Worm (Caenorhabditis elegans) whole organism, L3 larva: Measurements from ENCODE around the gene F48F5.8.

ENCODE experiments used
- ZK546.5 ChIP-seq: sonication (generic microtip); optimal IDR thresholded peaks from 2 replicates; lab custom pipeline; 2017; ENCODE audit warnings: missing biosample characterization, missing genetic modification characterization
- aly-2 ChIP-seq: fragments of 150-350 bp; optimal IDR thresholded peaks from 2 replicates; lab custom pipeline; 2014; ENCODE audit warnings: missing biosample characterization, missing genetic modification characterization
- ceh-28 ChIP-seq: fragments of 150-350 bp; optimal IDR thresholded peaks from 2 replicates; lab custom pipeline; 2014; ENCODE audit warnings: missing biosample characterization, missing genetic modification reagents, missing genetic modification characterization
- ceh-82 ChIP-seq: fragments of 150-350 bp; optimal IDR thresholded peaks from 2 replicates; lab custom pipeline; 2014; ENCODE audit warnings: missing biosample characterization, missing genetic modification characterization
- ceh-9 ChIP-seq: sonication (generic microtip); optimal IDR thresholded peaks from 2 replicates; lab custom pipeline; 2018; ENCODE audit warnings: missing biosample characterization, missing genetic modification characterization
- egl-27 ChIP-seq: sonication (generic microtip); optimal IDR thresholded peaks from 4 replicates; lab custom pipeline; 2017; ENCODE audit warnings: missing biosample characterization, missing genetic modification reagents, missing genetic modification characterization
- egl-5 ChIP-seq: fragments of 150-350 bp; optimal IDR thresholded peaks from 2 replicates; lab custom pipeline; 2017; ENCODE audit warnings: missing biosample characterization, missing genetic modification reagents, missing genetic modification characterization, inconsistent platforms
- elt-1 ChIP-seq: fragments of 150-350 bp; optimal IDR thresholded peaks from 2 replicates; lab custom pipeline; 2014; ENCODE audit warnings: missing biosample characterization, missing genetic modification characterization
- elt-2 ChIP-seq: sonication (generic microtip); optimal IDR thresholded peaks from 2 replicates; lab custom pipeline; 2016; ENCODE audit warnings: missing genetic modification reagents, mild to moderate bottlenecking, missing genetic modification characterization, missing compliant biosample characterization
- elt-3 ChIP-seq, 3 experiments: fragments of 150-350 bp in 1 of 3; sonication (generic microtip) in 2 of 3; optimal IDR thresholded peaks; 2 replicates in 2 of 3; 4 replicates in 1 of 3; lab custom pipeline; 2014 to 2017; ENCODE audit warnings: missing biosample characterization in 3 of 3, missing genetic modification characterization in 3 of 3
- eor-1 ChIP-seq, 2 experiments: fragments of 150-350 bp; optimal IDR thresholded peaks; 2 replicates each; lab custom pipeline; 2014 to 2018; ENCODE audit warnings: missing biosample characterization in 2 of 2, missing genetic modification characterization in 2 of 2
- fkh-2 ChIP-seq: fragments of 150-350 bp; optimal IDR thresholded peaks from 2 replicates; lab custom pipeline; 2014; ENCODE audit warnings: missing biosample characterization, missing genetic modification reagents, missing genetic modification characterization
- hmg-11 ChIP-seq: sonication (generic microtip); optimal IDR thresholded peaks from 2 replicates; lab custom pipeline; 2016; ENCODE audit warnings: missing genetic modification characterization, missing compliant biosample characterization
- jun-1 ChIP-seq: fragments of 150-350 bp; optimal IDR thresholded peaks from 2 replicates; lab custom pipeline; 2014; ENCODE audit warnings: missing biosample characterization, missing genetic modification reagents, missing genetic modification characterization
- lin-15B ChIP-seq: fragments of 150-350 bp; optimal IDR thresholded peaks from 2 replicates; lab custom pipeline; 2014; ENCODE audit warnings: missing biosample characterization, missing genetic modification characterization
- lin-39 ChIP-seq: fragments of 150-350 bp; optimal IDR thresholded peaks from 2 replicates; lab custom pipeline; 2018; ENCODE audit warnings: missing biosample characterization, missing genetic modification reagents, missing genetic modification characterization
- lsy-12 ChIP-seq: sonication (generic microtip); optimal IDR thresholded peaks from 2 replicates; lab custom pipeline; 2016; ENCODE audit warnings: mild to moderate bottlenecking, missing genetic modification characterization, missing compliant biosample characterization
- mdl-1 ChIP-seq: fragments of 150-350 bp; optimal IDR thresholded peaks from 2 replicates; lab custom pipeline; 2014; ENCODE audit warnings: missing biosample characterization, missing genetic modification characterization
- mml-1 ChIP-seq: fragments of 150-350 bp; sonication (generic microtip); optimal IDR thresholded peaks from 3 replicates; lab custom pipeline; 2014; ENCODE audit warnings: missing biosample characterization, missing genetic modification characterization
- nfya-1 ChIP-seq: sonication (generic microtip); optimal IDR thresholded peaks from 2 replicates; lab custom pipeline; 2017; ENCODE audit warnings: missing genetic modification characterization, mild to moderate bottlenecking, missing compliant biosample characterization, antibody characterized with exemption, moderate library complexity; ENCODE audit not compliant: insufficient read depth
- nhr-11 ChIP-seq: fragments of 150-350 bp; optimal IDR thresholded peaks from 2 replicates; lab custom pipeline; 2014; ENCODE audit warnings: missing biosample characterization, missing genetic modification characterization
- nhr-12 ChIP-seq: fragments of 150-350 bp; optimal IDR thresholded peaks from 2 replicates; lab custom pipeline; 2014; ENCODE audit warnings: missing biosample characterization, missing genetic modification characterization
- nhr-23 ChIP-seq: fragments of 150-350 bp; optimal IDR thresholded peaks from 2 replicates; lab custom pipeline; 2014; ENCODE audit warnings: missing biosample characterization, missing genetic modification reagents, missing genetic modification characterization
- nhr-25 ChIP-seq: sonication (generic microtip); optimal IDR thresholded peaks from 2 replicates; lab custom pipeline; 2017; ENCODE audit warnings: missing biosample characterization, missing genetic modification characterization
- nhr-28 ChIP-seq: fragments of 150-350 bp; optimal IDR thresholded peaks from 2 replicates; lab custom pipeline; 2014; ENCODE audit warnings: missing biosample characterization, missing genetic modification characterization
- nhr-43 ChIP-seq: sonication (generic microtip); optimal IDR thresholded peaks from 2 replicates; lab custom pipeline; 2016; ENCODE audit warnings: mild to moderate bottlenecking, missing genetic modification characterization, missing compliant biosample characterization; ENCODE audit not compliant: poor library complexity, severe bottlenecking
- nhr-67 ChIP-seq: fragments of 150-350 bp; optimal IDR thresholded peaks from 2 replicates; lab custom pipeline; 2014; ENCODE audit warnings: missing biosample characterization, missing genetic modification characterization
- nhr-76 ChIP-seq: fragments of 150-350 bp; sonication (generic microtip); optimal IDR thresholded peaks from 5 replicates; lab custom pipeline; 2014; ENCODE audit warnings: missing biosample characterization, missing genetic modification characterization
- nhr-77 ChIP-seq: fragments of 150-350 bp; optimal IDR thresholded peaks from 2 replicates; lab custom pipeline; 2014; ENCODE audit warnings: missing biosample characterization, missing genetic modification characterization
- pha-4 ChIP-seq: fragments of 150-350 bp; optimal IDR thresholded peaks from 2 replicates; lab custom pipeline; 2014; ENCODE audit warnings: missing biosample characterization, missing genetic modification reagents, missing genetic modification characterization
- sea-2 ChIP-seq: fragments of 150-350 bp; sonication (generic microtip); optimal IDR thresholded peaks from 4 replicates; lab custom pipeline; 2014; ENCODE audit warnings: missing biosample characterization, missing genetic modification reagents, missing genetic modification characterization
- skn-1 ChIP-seq: fragments of 150-350 bp; optimal IDR thresholded peaks from 2 replicates; lab custom pipeline; 2014; ENCODE audit warnings: missing biosample characterization, missing genetic modification characterization
- snpc-4 ChIP-seq: fragments of 150-350 bp; optimal IDR thresholded peaks from 2 replicates; lab custom pipeline; 2014; ENCODE audit warnings: missing biosample characterization, missing genetic modification characterization
- unc-39 ChIP-seq: sonication (generic microtip); optimal IDR thresholded peaks from 4 replicates; lab custom pipeline; 2017; ENCODE audit warnings: missing biosample characterization, missing genetic modification characterization
- zag-1 ChIP-seq: fragments of 150-350 bp; optimal IDR thresholded peaks from 2 replicates; lab custom pipeline; 2014; ENCODE audit warnings: missing biosample characterization, missing genetic modification characterization
- ztf-4 ChIP-seq: fragments of 150-350 bp; optimal IDR thresholded peaks from 2 replicates; lab custom pipeline; 2014; ENCODE audit warnings: missing biosample characterization, missing genetic modification characterization

Gene F48F5.8

DNA sequence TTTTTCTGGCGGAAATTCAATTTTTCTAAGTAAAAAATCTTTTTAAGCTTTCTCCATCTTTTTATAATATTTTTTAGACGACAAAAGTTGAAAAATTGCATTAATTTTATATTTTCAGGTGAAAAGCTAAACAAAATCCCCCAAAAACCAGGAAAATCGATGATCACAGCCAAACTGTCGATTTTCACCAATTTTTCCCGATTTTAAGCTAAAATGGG lies at the start of gene F48F5.8, which contains the start of gene fce-2:
Gene F48F5.8 (plus strand): TSS at position 160 of the 218 bp plus-strand sequence.
Gene fce-2 (plus strand): TSS at position 119 of the 218 bp plus-strand sequence.
- no peak for TF ChIP-seq elt-1 (tag; lab: Kevin White, UChicago)
- no peak for TF ChIP-seq nhr-43 (tag; lab: Kevin White, UChicago)
- no peak for TF ChIP-seq nhr-77 (tag; lab: Kevin White, UChicago)
- no peak for TF ChIP-seq nhr-23
- no peak for TF ChIP-seq lsy-12 (tag; lab: Kevin White, UChicago)

DNA sequence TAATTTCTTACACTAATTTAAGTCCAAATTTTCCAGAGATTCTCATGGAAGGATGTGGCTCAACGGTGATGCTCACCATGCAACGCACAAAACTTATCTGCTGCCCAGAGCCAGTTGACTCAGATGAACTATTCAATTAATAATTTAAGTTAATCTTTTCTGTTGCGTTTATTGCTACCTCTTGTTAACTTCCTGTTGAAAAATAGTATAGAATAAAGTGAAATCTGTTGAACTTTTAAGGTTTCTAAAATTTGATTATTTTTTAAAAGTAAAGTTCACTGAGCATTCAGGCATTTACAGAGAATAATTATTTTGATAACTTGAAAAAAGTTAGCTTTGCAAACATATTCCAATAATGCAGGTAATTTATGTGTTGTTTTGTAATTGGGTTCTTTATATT lies 49.1 kb upstream of the F48F5.8 start:
- no peak for TF ChIP-seq egl-27 (tag; lab: Kevin White, UChicago)
- TF ChIP-seq nhr-43 (tag; lab: Kevin White, UChicago) = no peak
- no peak for TF ChIP-seq mdl-1 (tag; lab: Kevin White, UChicago)
- no peak for TF ChIP-seq egl-5 (tag; lab: Kevin White, UChicago)
- TF ChIP-seq nhr-67 (tag; lab: Kevin White, UChicago) = no peak
- TF ChIP-seq nhr-23 = no peak
- no peak for TF ChIP-seq nhr-12 (tag; lab: Kevin White, UChicago)
- no peak for TF ChIP-seq ceh-28 (tag; lab: Kevin White, UChicago)
- TF ChIP-seq elt-2 (tag; lab: Kevin White, UChicago) = no peak

DNA sequence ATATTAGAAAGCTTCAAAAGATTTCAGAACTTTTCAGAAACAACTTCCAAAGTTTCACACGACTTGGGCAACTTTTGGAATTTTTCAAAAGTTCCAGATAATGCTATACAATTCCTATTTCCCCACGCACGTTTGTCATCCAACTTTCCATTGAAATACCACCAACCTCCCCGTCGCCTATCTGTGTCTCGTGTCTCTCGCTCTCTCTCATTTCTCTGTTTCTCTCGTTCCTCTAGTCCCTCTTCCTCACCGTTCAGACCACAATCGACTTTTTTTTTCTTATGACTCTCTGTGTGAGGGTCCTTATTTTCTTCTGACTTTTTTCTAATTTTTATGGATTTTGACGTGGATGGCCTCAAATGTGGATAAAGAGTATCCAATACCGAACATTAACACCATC lies 44.8 kb upstream of the F48F5.8 start, which contains the start of gene K02E2.6:
Gene K02E2.6 (plus strand): TSS at position 242 of the 400 bp plus-strand sequence.
- TF ChIP-seq nfya-1 (tag; lab: Kevin White, UChicago) (peak; percentile 32), ceh-82 (no peak), lsy-12 (tag; lab: Kevin White, UChicago) (no peak), ceh-28 (tag; lab: Kevin White, UChicago) (peak; percentile 28), jun-1 (no peak), snpc-4 (tag; lab: Kevin White, UChicago) (no peak), hmg-11 (tag; lab: Kevin White, UChicago) (peak; percentile 44), fkh-2 (no peak), nhr-25 (tag; lab: Kevin White, UChicago) (no peak), pha-4 (peak; percentile 23), sea-2 (GFP tag; lab: Kevin White, UChicago) (no peak), ceh-9 (tag; lab: Kevin White, UChicago) (no peak)

DNA sequence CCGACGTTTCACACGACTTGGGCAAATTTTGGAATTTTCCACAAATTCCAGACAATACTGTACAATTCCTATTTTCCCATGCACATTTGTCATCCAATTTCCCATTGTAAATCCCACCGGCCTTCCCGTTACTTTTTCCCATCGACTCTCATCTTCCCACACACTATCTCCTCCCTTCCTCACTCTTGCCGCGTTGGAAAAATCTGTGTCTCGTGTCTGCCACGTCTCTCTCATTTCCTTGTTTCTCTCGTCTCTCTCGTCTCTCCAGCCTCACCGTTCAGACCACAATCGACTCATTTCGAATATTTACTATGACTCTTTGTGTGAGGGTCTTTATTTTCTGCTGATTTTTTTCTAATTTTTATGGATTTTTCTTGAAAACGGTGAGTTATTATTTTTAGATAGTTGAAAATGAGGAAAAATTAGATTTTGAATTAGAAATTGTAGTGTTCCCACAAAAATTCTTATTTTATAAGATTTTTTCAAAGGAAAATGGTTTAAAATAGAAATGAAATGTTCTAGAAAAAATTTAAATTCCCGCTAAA lies 42.0 kb upstream of the F48F5.8 start, which contains the start of gene K02E2.11:
Gene K02E2.11 (plus strand): TSS at position 251 of the 545 bp plus-strand sequence.
- peak; percentile 10 for TF ChIP-seq nhr-23
- TF ChIP-seq nfya-1 (tag; lab: Kevin White, UChicago) = peak; percentile 61
- peak; percentile 11 for TF ChIP-seq lin-15B (tag; lab: Kevin White, UChicago)
- TF ChIP-seq nhr-25 (tag; lab: Kevin White, UChicago) = peak; percentile 27
- no peak for TF ChIP-seq mml-1 (tag; lab: Kevin White, UChicago)
- no peak for TF ChIP-seq ceh-28 (tag; lab: Kevin White, UChicago)
- peak; percentile 18 for TF ChIP-seq snpc-4 (tag; lab: Kevin White, UChicago)
- peak; percentile 38 for TF ChIP-seq skn-1
- TF ChIP-seq lin-39 (tag; lab: Kevin White, UChicago) = peak; percentile 5
- peak; percentile 71 for TF ChIP-seq egl-5 (tag; lab: Kevin White, UChicago)
- TF ChIP-seq pha-4 = peak; percentile 82
- peak; percentile 88 for TF ChIP-seq hmg-11 (tag; lab: Kevin White, UChicago)
- TF ChIP-seq ztf-4 (tag; lab: Kevin White, UChicago) = no peak

DNA sequence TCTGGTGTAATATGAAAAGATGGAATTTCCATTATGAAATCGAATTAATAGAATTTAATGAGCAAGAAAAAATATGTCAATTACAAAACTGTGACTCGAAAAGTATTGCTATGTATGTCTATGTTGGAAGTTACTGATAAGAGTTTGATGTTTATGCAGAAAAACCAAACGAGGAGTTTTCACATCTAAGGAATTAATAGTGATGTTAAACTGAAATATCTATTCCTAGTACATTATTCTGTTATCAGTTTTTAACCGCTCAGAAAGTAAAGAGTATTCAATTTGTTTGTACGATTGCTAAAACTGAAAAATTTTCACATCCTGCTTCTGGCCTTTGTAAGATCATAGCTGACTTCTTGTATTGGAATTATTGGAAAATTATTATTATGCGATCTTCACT lies 38.2 kb upstream of the F48F5.8 start, which contains the start of gene K02E2.7:
Gene K02E2.7 (minus strand): TSS at position 101 of the 400 bp plus-strand sequence.
- no peak for TF ChIP-seq aly-2 (tag; lab: Kevin White, UChicago)
- TF ChIP-seq zag-1 = no peak
- no peak for TF ChIP-seq eor-1 (tag; optimal IDR thresholded peaks at IDR 0.05; lab: Kevin White, UChicago)
- TF ChIP-seq snpc-4 (tag; lab: Kevin White, UChicago) = no peak
- TF ChIP-seq jun-1 = no peak
- no peak for TF ChIP-seq nhr-67 (tag; lab: Kevin White, UChicago)
- TF ChIP-seq nhr-76 = no peak
- no peak for TF ChIP-seq nhr-43 (tag; lab: Kevin White, UChicago)
- no peak for TF ChIP-seq pha-4
- no peak for TF ChIP-seq elt-3 (tag; optimal IDR thresholded peaks at IDR 0.05; lab: Kevin White, UChicago)
- TF ChIP-seq nhr-23 = no peak
- no peak for TF ChIP-seq nhr-28 (tag; lab: Kevin White, UChicago)
- TF ChIP-seq lin-15B (tag; lab: Kevin White, UChicago) = no peak
- TF ChIP-seq nhr-12 (tag; lab: Kevin White, UChicago) = no peak
- TF ChIP-seq nhr-11 = no peak
- TF ChIP-seq fkh-2 = no peak
- TF ChIP-seq ZK546.5 (tag; lab: Kevin White, UChicago) = no peak
- TF ChIP-seq nhr-25 (tag; lab: Kevin White, UChicago) = no peak
- TF ChIP-seq unc-39 = no peak
- no peak for TF ChIP-seq egl-27 (tag; lab: Kevin White, UChicago)
